Worm (Caenorhabditis elegans): ENCODE results near the gene lgc-12.

Gene lgc-12

DNA sequence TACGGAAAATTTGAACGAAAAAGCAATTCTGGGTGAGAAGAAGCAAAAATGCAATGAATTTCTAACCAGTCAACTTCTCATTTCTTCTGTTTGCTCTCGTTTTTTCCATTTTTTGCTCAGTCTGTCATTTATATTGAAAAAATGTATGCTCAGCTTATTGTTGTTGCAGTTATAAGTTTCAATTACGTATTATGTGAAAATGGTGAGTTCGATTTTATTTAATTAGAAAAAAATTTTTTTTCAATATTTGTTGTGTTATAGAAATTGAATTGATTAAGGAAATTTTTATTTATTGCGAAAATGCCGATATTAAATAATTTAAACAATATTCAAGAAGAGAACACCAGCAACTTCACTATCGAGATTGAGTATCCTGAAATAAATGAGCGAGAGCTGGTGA, at the start of gene lgc-12:
TSS of gene lgc-12 (plus strand) at position 301 of the 400 bp plus-strand sequence.
- TF ChIP-seq mec-3 (tag; optimal IDR thresholded peaks at IDR 0.05; ENCODE audit: borderline replicate concordance) (no peak), ceh-9 (tag; optimal IDR thresholded peaks at IDR 0.05) (no peak), sox-4 (tag; optimal IDR thresholded peaks at IDR 0.05) (no peak), ref-2 (tag; optimal IDR thresholded peaks at IDR 0.05) (no peak)

DNA sequence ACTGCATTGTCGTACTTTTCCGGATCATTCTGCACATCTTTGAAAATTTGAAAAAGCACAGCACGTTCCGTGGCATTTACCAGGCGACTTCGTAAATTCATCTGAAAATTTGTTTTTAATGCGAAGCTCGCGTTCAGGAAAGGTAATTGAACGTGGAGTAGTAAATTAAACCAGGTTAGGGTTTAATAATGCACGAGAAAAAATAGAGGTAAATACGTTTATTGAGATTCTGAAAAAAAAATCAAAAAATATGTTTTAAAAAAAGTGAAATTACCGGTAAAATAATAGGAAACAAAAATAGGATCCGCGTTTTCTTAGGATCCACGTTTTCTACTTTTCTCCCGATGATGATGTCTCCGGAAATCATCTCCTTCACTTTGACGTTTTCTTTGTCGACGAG, 43.5 kb upstream of the lgc-12 start, which contains the start of gene clk-2:
TSS of gene clk-2 (minus strand) at position 101 of the 400 bp plus-strand sequence.
- TF ChIP-seq ceh-45 (GFP tag; IDR thresholded peaks at IDR 0.05) = no peak
- no peak for TF ChIP-seq mec-3 (tag; optimal IDR thresholded peaks at IDR 0.05; ENCODE audit: borderline replicate concordance)
- TF ChIP-seq hlh-6 (tag; optimal IDR thresholded peaks at IDR 0.05) = no peak
- TF ChIP-seq pag-3 (tag; optimal IDR thresholded peaks at IDR 0.05; ENCODE audit: borderline replicate concordance) = no peak
- TF ChIP-seq syd-9 (tag; optimal IDR thresholded peaks at IDR 0.05) = no peak
- no peak for TF ChIP-seq elt-4 (tag; optimal IDR thresholded peaks at IDR 0.05)
- TF ChIP-seq ttx-3 (tag; optimal IDR thresholded peaks at IDR 0.05) = no peak
- no peak for TF ChIP-seq ztf-16 (tag; optimal IDR thresholded peaks at IDR 0.05)
- no peak for TF ChIP-seq sox-4 (tag; optimal IDR thresholded peaks at IDR 0.05)
- no peak for TF ChIP-seq sdc-2 (tag; optimal IDR thresholded peaks at IDR 0.05)
- TF ChIP-seq elt-2 (tag; optimal IDR thresholded peaks at IDR 0.05) = no peak
- no peak for TF ChIP-seq pqm-1 (tag; optimal IDR thresholded peaks at IDR 0.05)
- TF ChIP-seq ama-1 (optimal IDR thresholded peaks at IDR 0.05) = no peak
- TF ChIP-seq C08G9.2 (tag; optimal IDR thresholded peaks at IDR 0.05) = no peak

DNA sequence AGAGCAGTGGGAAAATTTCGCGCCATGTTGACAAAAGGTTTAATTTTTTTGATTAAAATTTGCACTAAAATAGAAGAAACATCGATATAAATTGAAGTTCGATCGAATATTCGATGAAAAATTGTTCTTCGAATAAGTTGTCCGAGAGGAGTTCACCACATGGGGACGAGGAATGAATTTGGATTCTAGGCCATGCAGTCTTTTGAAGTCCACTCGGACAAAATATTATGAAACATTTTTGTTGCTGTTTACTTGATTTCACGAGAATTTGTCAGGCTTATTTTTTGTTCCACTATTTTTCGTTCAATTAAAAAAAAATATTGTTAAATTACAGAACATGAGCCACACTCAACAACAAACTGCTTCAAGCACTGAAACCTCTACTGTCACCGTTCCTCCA, 41.3 kb upstream of the lgc-12 start, which contains the start of the genes cux-7 and C07H6.2:
TSS of gene cux-7 (minus strand) at position 174 of the 400 bp plus-strand sequence.
TSS of gene C07H6.2 (plus strand) at position 338 of the 400 bp plus-strand sequence.
- TF ChIP-seq T23F11.4 (GFP tag; optimal IDR thresholded peaks at IDR 0.05) = no peak
- TF ChIP-seq nfya-1 (tag; optimal IDR thresholded peaks at IDR 0.05) = peak; percentile 57
- peak; percentile 13 for TF ChIP-seq unc-55 (GFP tag; optimal IDR thresholded peaks at IDR 0.05)
- TF ChIP-seq eyg-1 (tag; optimal IDR thresholded peaks at IDR 0.05) = peak; percentile 85
- no peak for TF ChIP-seq pat-9 (tag; optimal IDR thresholded peaks at IDR 0.05)
- peak; percentile 72 for TF ChIP-seq unc-42 (tag; optimal IDR thresholded peaks at IDR 0.05)
- peak; percentile 94 for TF ChIP-seq F13H6.1 (tag; optimal IDR thresholded peaks at IDR 0.05)
- TF ChIP-seq tbx-7 (tag; optimal IDR thresholded peaks at IDR 0.05) = peak; percentile 100
- peak; percentile 60 for TF ChIP-seq syd-9 (tag; optimal IDR thresholded peaks at IDR 0.05)
- TF ChIP-seq ceh-34 (tag; optimal IDR thresholded peaks at IDR 0.05) = no peak
- TF ChIP-seq ttx-3 (tag; optimal IDR thresholded peaks at IDR 0.05) = no peak
- TF ChIP-seq ceh-22 (tag; optimal IDR thresholded peaks at IDR 0.05) = no peak
- no peak for TF ChIP-seq ceh-30 (tag; optimal IDR thresholded peaks at IDR 0.05)
- TF ChIP-seq dmd-4 (tag; optimal IDR thresholded peaks at IDR 0.05; ENCODE audit: borderline replicate concordance) = peak; percentile 67
- TF ChIP-seq pax-1 (tag; optimal IDR thresholded peaks at IDR 0.05) = no peak
- TF ChIP-seq pqm-1 (tag; optimal IDR thresholded peaks at IDR 0.05) = peak; percentile 69
- no peak for TF ChIP-seq ceh-45 (GFP tag; IDR thresholded peaks at IDR 0.05)
- peak; percentile 35 for TF ChIP-seq unc-86 (tag; optimal IDR thresholded peaks at IDR 0.05)
- TF ChIP-seq pha-2 (tag; optimal IDR thresholded peaks at IDR 0.05) = no peak
- no peak for TF ChIP-seq dve-1 (tag; optimal IDR thresholded peaks at IDR 0.05)
- no peak for TF ChIP-seq C38D4.7 (GFP tag; optimal IDR thresholded peaks at IDR 0.05)
- TF ChIP-seq mec-3 (tag; optimal IDR thresholded peaks at IDR 0.05; ENCODE audit: borderline replicate concordance) = peak; percentile 96
- TF ChIP-seq odd-2 (tag; optimal IDR thresholded peaks at IDR 0.05) = no peak
- TF ChIP-seq C08G9.2 (tag; optimal IDR thresholded peaks at IDR 0.05) = peak; percentile 100
- TF ChIP-seq ceh-14 (tag; optimal IDR thresholded peaks at IDR 0.05) = peak; percentile 84
- TF ChIP-seq ceh-2 (tag; optimal IDR thresholded peaks at IDR 0.05) = peak; percentile 99
- peak; percentile 89 for TF ChIP-seq fax-1 (tag; optimal IDR thresholded peaks at IDR 0.05)
- no peak for TF ChIP-seq ama-1 (optimal IDR thresholded peaks at IDR 0.05)
- peak; percentile 90 for TF ChIP-seq ahr-1 (tag; optimal IDR thresholded peaks at IDR 0.05)
- peak; percentile 69 for TF ChIP-seq ceh-18 (tag; optimal IDR thresholded peaks at IDR 0.05)
- TF ChIP-seq elt-2 (tag; optimal IDR thresholded peaks at IDR 0.05) = peak; percentile 90
- no peak for TF ChIP-seq elt-4 (tag; optimal IDR thresholded peaks at IDR 0.05)
- TF ChIP-seq ceh-9 (tag; optimal IDR thresholded peaks at IDR 0.05) = no peak
- TF ChIP-seq pag-3 (tag; optimal IDR thresholded peaks at IDR 0.05; ENCODE audit: borderline replicate concordance) = peak; percentile 26
- TF ChIP-seq pros-1 (tag; optimal IDR thresholded peaks at IDR 0.05) = no peak
- TF ChIP-seq hlh-13 (GFP tag; optimal IDR thresholded peaks at IDR 0.05) = peak; percentile 34
- TF ChIP-seq tbx-2 (tag; optimal IDR thresholded peaks at IDR 0.05) = peak; percentile 98
- no peak for TF ChIP-seq nhr-232 (tag; optimal IDR thresholded peaks at IDR 0.05)
- TF ChIP-seq nhr-11 (tag; optimal IDR thresholded peaks at IDR 0.05) = no peak
- no peak for TF ChIP-seq sox-4 (tag; optimal IDR thresholded peaks at IDR 0.05)
- TF ChIP-seq hlh-15 (tag; optimal IDR thresholded peaks at IDR 0.05) = peak; percentile 62
- TF ChIP-seq ref-2 (tag; optimal IDR thresholded peaks at IDR 0.05) = peak; percentile 97
- no peak for TF ChIP-seq che-1 (tag; optimal IDR thresholded peaks at IDR 0.05)
- TF ChIP-seq hlh-6 (tag; optimal IDR thresholded peaks at IDR 0.05) = peak; percentile 84
- no peak for TF ChIP-seq npax-4 (tag; optimal IDR thresholded peaks at IDR 0.05)
